Worm (Caenorhabditis elegans) whole organism, L1 larva: Measurements from ENCODE around the gene srx-118.

Experiments used
- lin-39 ChIP-seq: fragments of 150-350 bp; optimal IDR thresholded peaks from 2 replicates; lab custom pipeline; 2014; ENCODE audit warnings: missing biosample characterization, missing genetic modification reagents, missing genetic modification characterization
- unc-130 ChIP-seq: fragments of 150-350 bp; optimal IDR thresholded peaks from 2 replicates; lab custom pipeline; 2017; ENCODE audit warnings: missing biosample characterization, missing genetic modification characterization, inconsistent platforms

DNA sequence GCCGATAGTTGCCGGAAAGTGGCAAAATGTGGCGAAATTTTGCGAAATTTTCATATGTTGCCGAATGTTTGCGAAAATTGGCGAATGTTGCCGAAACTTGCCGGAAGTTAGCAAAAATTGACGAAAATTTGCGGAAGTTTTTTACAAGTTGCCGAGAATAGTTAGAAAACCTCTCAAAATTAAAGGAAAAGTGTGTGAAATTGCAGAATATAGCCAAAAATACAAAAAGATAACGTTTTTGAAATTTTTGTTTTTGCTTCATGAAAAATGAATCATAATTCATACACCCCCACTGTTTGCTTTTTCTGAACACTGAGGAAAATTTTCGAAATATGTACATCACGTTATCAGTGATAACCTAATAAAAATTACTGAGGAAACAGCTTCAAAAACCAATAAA is 44.0 kb upstream of the srx-118 start:
- TF ChIP-seq unc-130 (tag; lab: Kevin White, UChicago) (no peak), lin-39 (tag; lab: Kevin White, UChicago) (no peak)
